Fruit fly (Drosophila melanogaster) Kc167 (cell line): ENCODE results near the gene CG12426.

Source experiments
- Myc ChIP-seq: fragments of >200 bp; optimal IDR thresholded peaks from 2 replicates; lab custom pipeline; 2017; ENCODE audit warnings: missing external identifiers
- Sin3A ChIP-seq: fragments of >200 bp; optimal IDR thresholded peaks from 2 replicates; lab custom pipeline; 2018; ENCODE audit warnings: missing external identifiers
- h ChIP-seq: fragments of >200 bp; optimal IDR thresholded peaks from 3 replicates; lab custom pipeline; 2018; ENCODE audit warnings: missing external identifiers
- insv ChIP-seq: fragments of >200 bp; optimal IDR thresholded peaks from 3 replicates; lab custom pipeline; 2018; ENCODE audit warnings: missing external identifiers
- psq ChIP-seq: fragments of >200 bp; optimal IDR thresholded peaks from 2 replicates; lab custom pipeline; 2017; ENCODE audit warnings: missing external identifiers
- ttk ChIP-seq: sonication (Bioruptor generic); optimal IDR thresholded peaks from 2 replicates; lab custom pipeline; 2017; ENCODE audit warnings: missing external identifiers

DNA sequence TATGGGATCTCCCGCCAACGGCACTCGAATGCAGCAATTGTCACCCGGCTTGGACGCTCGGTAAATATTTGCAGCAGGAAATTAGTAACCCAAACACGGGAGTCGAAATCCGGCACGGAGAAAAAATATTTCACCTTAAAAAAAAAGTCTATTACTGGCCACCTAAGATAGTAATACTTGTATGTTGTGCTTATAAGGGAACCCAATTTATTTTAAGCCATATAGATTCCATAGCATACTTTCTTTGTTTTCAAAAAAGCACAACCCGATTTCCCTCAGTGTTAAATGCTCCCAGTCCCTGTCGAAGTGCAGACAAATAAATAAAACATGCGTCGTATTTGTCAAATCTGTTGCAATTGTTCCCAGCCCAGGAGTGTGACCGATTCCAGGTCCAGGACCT lies 46.0 kb downstream of the CG12426 start:
- TF ChIP-seq Sin3A (lab: Kevin White, UChicago) = no peak
- TF ChIP-seq ttk (lab: Kevin White, UChicago) = no peak
- TF ChIP-seq insv (lab: Kevin White, UChicago) = no peak
- no peak for TF ChIP-seq Myc (lab: Kevin White, UChicago)
- no peak for TF ChIP-seq h (lab: Kevin White, UChicago)
- no peak for TF ChIP-seq psq
